Worm (Caenorhabditis elegans) whole organism, young adult: Measurements from ENCODE around the gene C50F4.9.

ENCODE experiments used
- B0035.1 ChIP-seq: sonication (generic microtip); optimal IDR thresholded peaks from 2 replicates; lab custom pipeline; 2016; ENCODE audit warnings: missing genetic modification characterization, mild to moderate bottlenecking, missing compliant biosample characterization, missing genotype, missing genetic modification reagents
- B0336.3 ChIP-seq: fragments of 200-800 bp; sonication (Bioruptor generic); IDR thresholded peaks from 2 replicates; pipeline ENCODE4 v1.3.6; 2022; ENCODE audit warnings: missing genetic modification characterization, missing compliant biosample characterization
- F23B12.7 ChIP-seq: sonication (generic microtip); optimal IDR thresholded peaks from 2 replicates; lab custom pipeline; 2017; ENCODE audit warnings: missing genetic modification characterization, mild to moderate bottlenecking, missing compliant biosample characterization, antibody characterized with exemption, moderate library complexity; ENCODE audit not compliant: insufficient read depth
- F37B4.10 ChIP-seq: fragments of 200-800 bp; sonication (Bioruptor generic); IDR thresholded peaks from 2 replicates; pipeline ENCODE4 v1.3.6; 2022; ENCODE audit warnings: missing genetic modification characterization, missing compliant biosample characterization
- F52B5.7 ChIP-seq: sonication (generic microtip); optimal IDR thresholded peaks from 2 replicates; lab custom pipeline; 2016; ENCODE audit warnings: mild to moderate bottlenecking, missing genetic modification characterization, missing compliant biosample characterization
- K12H6.12 ChIP-seq: fragments of 200-800 bp; sonication (Bioruptor generic); optimal IDR thresholded peaks from 2 replicates; lab custom pipeline; 2018; ENCODE audit warnings: mild to moderate bottlenecking, missing genetic modification characterization, missing compliant biosample characterization
- Y53G8AR.9 ChIP-seq: fragments of 200-800 bp; sonication (Bioruptor generic); conservative IDR thresholded peaks from 2 replicates; pipeline ENCODE4 v1.3.6; 2022; ENCODE audit warnings: missing genetic modification reagents, missing genetic modification characterization, missing compliant biosample characterization
- ZK185.1 ChIP-seq: sonication (generic microtip); optimal IDR thresholded peaks from 2 replicates; lab custom pipeline; 2016; ENCODE audit warnings: mild to moderate bottlenecking, missing genetic modification characterization, missing compliant biosample characterization; ENCODE audit not compliant: poor library complexity, severe bottlenecking
- akir-1 ChIP-seq: fragments of 200-800 bp; sonication (Bioruptor generic); optimal IDR thresholded peaks from 2 replicates; lab custom pipeline; 2018; ENCODE audit warnings: mild to moderate bottlenecking, missing genetic modification characterization, moderate library complexity, missing compliant biosample characterization
- atf-7 ChIP-seq: sonication (generic microtip); optimal IDR thresholded peaks from 2 replicates; lab custom pipeline; 2017; ENCODE audit warnings: mild to moderate bottlenecking, missing genetic modification characterization, missing compliant biosample characterization
- attf-5 ChIP-seq: fragments of 200-800 bp; sonication (Bioruptor generic); optimal IDR thresholded peaks from 2 replicates; lab custom pipeline; 2018; ENCODE audit warnings: mild to moderate bottlenecking, missing genetic modification characterization, missing compliant biosample characterization
- cebp-1 ChIP-seq, 2 experiments: fragments of 200-800 bp in 1 of 2; sonication (Bioruptor generic) in 1 of 2; sonication (generic microtip) in 1 of 2; IDR thresholded peaks in 1 of 2; optimal IDR thresholded peaks in 1 of 2; 2 replicates each; pipeline versions ENCODE4 v1.3.6 to Lab custom; 2017 to 2022; ENCODE audit warnings: missing compliant biosample characterization in 2 of 2, missing genetic modification characterization in 2 of 2, mild to moderate bottlenecking in 1 of 2, missing genetic modification reagents in 1 of 2, moderate library complexity in 1 of 2
- ceh-100 ChIP-seq: fragments of 200-800 bp; sonication (Bioruptor generic); IDR thresholded peaks from 2 replicates; pipeline ENCODE4 v1.3.6; 2022; ENCODE audit warnings: missing genetic modification reagents, missing genetic modification characterization, missing compliant biosample characterization
- ceh-27 ChIP-seq: fragments of 200-800 bp; sonication (Bioruptor generic); optimal IDR thresholded peaks from 2 replicates; lab custom pipeline; 2018; ENCODE audit warnings: mild to moderate bottlenecking, missing genetic modification characterization, moderate library complexity, missing compliant biosample characterization
- ceh-79 ChIP-seq: sonication (generic microtip); optimal IDR thresholded peaks from 2 replicates; lab custom pipeline; 2017; ENCODE audit warnings: mild to moderate bottlenecking, missing genetic modification characterization, missing compliant biosample characterization
- dox-1 ChIP-seq: fragments of 200-800 bp; sonication (Bioruptor generic); IDR thresholded peaks from 2 replicates; pipeline ENCODE4 v1.3.6; 2022; ENCODE audit warnings: missing genetic modification reagents, missing genetic modification characterization, missing compliant biosample characterization
- dpff-1 ChIP-seq: sonication (generic microtip); optimal IDR thresholded peaks from 2 replicates; lab custom pipeline; 2017; ENCODE audit warnings: mild to moderate bottlenecking, missing genetic modification characterization, missing compliant biosample characterization
- dpl-1 ChIP-seq: fragments of 150-350 bp; optimal IDR thresholded peaks from 2 replicates; lab custom pipeline; 2014; ENCODE audit warnings: missing biosample characterization, missing genetic modification reagents, missing genetic modification characterization
- ekl-4 ChIP-seq: fragments of 200-800 bp; sonication (Bioruptor generic); IDR thresholded peaks from 2 replicates; pipeline ENCODE4 v1.3.6; 2022; ENCODE audit warnings: missing genetic modification reagents, missing genetic modification characterization, missing compliant biosample characterization
- fkh-3 ChIP-seq: sonication (generic microtip); optimal IDR thresholded peaks from 2 replicates; lab custom pipeline; 2016; ENCODE audit warnings: mild to moderate bottlenecking, missing genetic modification characterization, missing compliant biosample characterization
- hmg-1.2 ChIP-seq: fragments of 200-800 bp; sonication (Bioruptor generic); IDR thresholded peaks from 2 replicates; pipeline ENCODE4 v1.3.6; 2022; ENCODE audit warnings: missing genetic modification reagents, missing genetic modification characterization, missing compliant biosample characterization
- hmg-20 ChIP-seq: fragments of 200-800 bp; sonication (Bioruptor generic); IDR thresholded peaks from 2 replicates; pipeline ENCODE4 v1.3.6; 2022; ENCODE audit warnings: missing genetic modification reagents, missing genetic modification characterization, missing compliant biosample characterization
- hrde-1 ChIP-seq: sonication (generic microtip); optimal IDR thresholded peaks from 2 replicates; lab custom pipeline; 2016; ENCODE audit warnings: missing genetic modification characterization, mild to moderate bottlenecking, missing compliant biosample characterization, moderate library complexity, missing genotype, missing genetic modification reagents, borderline replicate concordance
- lin-35 ChIP-seq, 3 experiments: fragments of 150-350 bp in 2 of 3; sonication (generic microtip) in 1 of 3; optimal IDR thresholded peaks; 2 replicates each; lab custom pipeline; 2014 to 2018; ENCODE audit warnings: missing biosample characterization in 3 of 3, missing genetic modification characterization in 3 of 3, missing genetic modification reagents in 3 of 3
- lin-40 ChIP-seq: sonication (generic microtip); optimal IDR thresholded peaks from 2 replicates; lab custom pipeline; 2016; ENCODE audit warnings: missing genetic modification characterization, mild to moderate bottlenecking, missing compliant biosample characterization, missing genotype, missing genetic modification reagents
- lin-54 ChIP-seq: fragments of 200-800 bp; sonication (Bioruptor generic); optimal IDR thresholded peaks from 2 replicates; lab custom pipeline; 2018; ENCODE audit warnings: mild to moderate bottlenecking, missing genetic modification characterization, missing compliant biosample characterization
- madf-3 ChIP-seq: fragments of 200-800 bp; sonication (Bioruptor generic); IDR thresholded peaks from 2 replicates; pipeline ENCODE4 v1.3.6; 2022; ENCODE audit warnings: missing genetic modification reagents, missing genetic modification characterization, missing compliant biosample characterization
- madf-6 ChIP-seq: fragments of 200-800 bp; sonication (Bioruptor generic); IDR thresholded peaks from 2 replicates; pipeline ENCODE4 v1.3.6; 2022; ENCODE audit warnings: missing genetic modification reagents, missing genetic modification characterization, missing compliant biosample characterization
- mcd-1 ChIP-seq: fragments of 200-800 bp; sonication (Bioruptor generic); IDR thresholded peaks from 2 replicates; pipeline ENCODE4 v1.3.6; 2022; ENCODE audit warnings: missing genetic modification reagents, missing genetic modification characterization, missing compliant biosample characterization
- nfya-1 ChIP-seq: sonication (generic microtip); optimal IDR thresholded peaks from 2 replicates; lab custom pipeline; 2017; ENCODE audit warnings: antibody characterized with exemption, missing compliant biosample characterization, missing genetic modification characterization, borderline replicate concordance; ENCODE audit not compliant: insufficient read depth
- nfya-2 ChIP-seq: fragments of 200-800 bp; sonication (Bioruptor generic); IDR thresholded peaks from 2 replicates; pipeline ENCODE4 v1.3.6; 2022; ENCODE audit warnings: missing genetic modification reagents, missing genetic modification characterization, missing compliant biosample characterization
- pha-4 ChIP-seq: fragments of 150-350 bp; sonication (generic microtip); optimal IDR thresholded peaks from 2 replicates; lab custom pipeline; 2014; ENCODE audit warnings: missing biosample characterization, missing genetic modification reagents, missing genetic modification characterization
- rcor-1 ChIP-seq: fragments of 200-800 bp; sonication (Bioruptor generic); IDR thresholded peaks from 2 replicates; pipeline ENCODE4 v1.3.6; 2022; ENCODE audit warnings: missing genetic modification reagents, missing genetic modification characterization, missing compliant biosample characterization
- sdz-38 ChIP-seq: sonication (generic microtip); optimal IDR thresholded peaks from 2 replicates; lab custom pipeline; 2016; ENCODE audit warnings: missing genotype, missing genetic modification characterization, missing compliant biosample characterization
- snpc-1.3 ChIP-seq: sonication (generic microtip); optimal IDR thresholded peaks from 2 replicates; lab custom pipeline; 2017; ENCODE audit warnings: missing genetic modification characterization, mild to moderate bottlenecking, missing compliant biosample characterization, antibody characterized with exemption, moderate library complexity, missing genotype, missing genetic modification reagents; ENCODE audit not compliant: insufficient read depth
- snpc-3.4 ChIP-seq: sonication (generic microtip); optimal IDR thresholded peaks from 2 replicates; lab custom pipeline; 2017; ENCODE audit warnings: missing genetic modification characterization, mild to moderate bottlenecking, missing compliant biosample characterization, antibody characterized with exemption, moderate library complexity, missing genotype, missing genetic modification reagents
- tbp1 ChIP-seq: fragments of 200-800 bp; sonication (Bioruptor generic); optimal IDR thresholded peaks from 2 replicates; lab custom pipeline; 2018; ENCODE audit warnings: mild to moderate bottlenecking, missing genetic modification characterization, missing compliant biosample characterization
- tlf-1 ChIP-seq: fragments of 200-800 bp; sonication (Bioruptor generic); optimal IDR thresholded peaks from 2 replicates; lab custom pipeline; 2018; ENCODE audit warnings: mild to moderate bottlenecking, missing genetic modification characterization, missing compliant biosample characterization
- unc-62 ChIP-seq: fragments of 150-350 bp; optimal IDR thresholded peaks from 2 replicates; lab custom pipeline; 2014; ENCODE audit warnings: missing biosample characterization, missing genetic modification reagents, missing genetic modification characterization
- zfh-2 ChIP-seq: fragments of 200-800 bp; sonication (Bioruptor generic); conservative IDR thresholded peaks from 2 replicates; pipeline ENCODE4 v1.3.6; 2022; ENCODE audit warnings: missing genetic modification reagents, missing genetic modification characterization, missing compliant biosample characterization
- zim-3 ChIP-seq: sonication (generic microtip); optimal IDR thresholded peaks from 2 replicates; lab custom pipeline; 2017; ENCODE audit warnings: mild to moderate bottlenecking, missing genetic modification characterization, moderate library complexity, missing compliant biosample characterization
- ztf-25 ChIP-seq: fragments of 200-800 bp; sonication (Bioruptor generic); IDR thresholded peaks from 2 replicates; pipeline ENCODE4 v1.3.6; 2022; ENCODE audit warnings: missing genetic modification reagents, missing genetic modification characterization, missing compliant biosample characterization
- ztf-26 ChIP-seq: sonication (generic microtip); optimal IDR thresholded peaks from 2 replicates; lab custom pipeline; 2017; ENCODE audit warnings: missing genetic modification characterization, missing compliant biosample characterization
- ztf-3 ChIP-seq: fragments of 200-800 bp; sonication (Bioruptor generic); optimal IDR thresholded peaks from 2 replicates; lab custom pipeline; 2018; ENCODE audit warnings: mild to moderate bottlenecking, missing genetic modification characterization, missing compliant biosample characterization
- ztf-6 ChIP-seq: fragments of 200-800 bp; sonication (Bioruptor generic); IDR thresholded peaks from 2 replicates; pipeline ENCODE4 v1.3.6; 2022; ENCODE audit warnings: missing genetic modification reagents, missing genetic modification characterization, missing compliant biosample characterization

Gene C50F4.9

ce11 chrV:9545238-9545709, 21.3 kb upstream of the C50F4.9 start, which contains the start of the genes his-35 and his-41 (continued):
- TF ChIP-seq F52B5.7 (tag; lab: Kevin White, UChicago) (peak; percentile 7), unc-62 (no peak), cebp-1 (GFP tag; IDR thresholded peaks at IDR 0.05; lab: Robert Waterston, UW) (no peak), cebp-1 (tag; optimal IDR thresholded peaks at IDR 0.05; lab: Kevin White, UChicago) (peak; percentile 54), B0035.1 (tag; lab: Kevin White, UChicago) (no peak), ztf-26 (tag; lab: Kevin White, UChicago) (peak; percentile 10), snpc-3.4 (tag; lab: Kevin White, UChicago) (no peak), ztf-25 (GFP tag; lab: Robert Waterston, UW) (no peak), hrde-1 (tag; lab: Kevin White, UChicago) (no peak), mcd-1 (peak; percentile 66), hmg-20 (GFP tag; lab: Robert Waterston, UW) (no peak), F37B4.10 (GFP tag; lab: Robert Waterston, UW) (no peak), attf-5 (GFP tag; lab: Kevin White, UChicago) (peak; percentile 50), dpff-1 (tag; lab: Kevin White, UChicago) (no peak), madf-3 (GFP tag; lab: Robert Waterston, UW) (no peak), fkh-3 (tag; lab: Kevin White, UChicago) (no peak), zfh-2 (GFP tag; lab: Robert Waterston, UW) (peak; percentile 75), akir-1 (GFP tag; lab: Kevin White, UChicago) (no peak), ekl-4 (GFP tag; lab: Robert Waterston, UW) (no peak), atf-7 (tag; lab: Kevin White, UChicago) (no peak), sdz-38 (tag; lab: Kevin White, UChicago) (no peak), tlf-1 (no peak), B0336.3 (GFP tag; lab: Robert Waterston, UW) (no peak), nfya-2 (GFP tag; lab: Robert Waterston, UW) (no peak), snpc-1.3 (tag; lab: Kevin White, UChicago) (no peak), ztf-3 (GFP tag; lab: Kevin White, UChicago) (no peak), ceh-79 (no peak)

- TF ChIP-seq F23B12.7 (tag; lab: Kevin White, UChicago) (peak; percentile 24), F52B5.7 (tag; lab: Kevin White, UChicago) (no peak), ztf-6 (no peak), ceh-27 (GFP tag; lab: Kevin White, UChicago) (peak; percentile 60), dox-1 (GFP tag; lab: Robert Waterston, UW) (peak; percentile 49; the same call in 1 of the 2 replicates), ZK185.1 (peak; percentile 58), lin-35 (GFP tag; optimal IDR thresholded peaks at IDR 0.05; lab: Kevin White, UChicago) (peak in 1 of 3 experiments; percentile 69), madf-6 (no peak), hrde-1 (tag; lab: Kevin White, UChicago) (peak; percentile 34), hmg-1.2 (GFP tag; lab: Robert Waterston, UW) (0 out of 2 replicates have a peak, but pooled peaks have one; percentile 12), rcor-1 (GFP tag; lab: Robert Waterston, UW) (0 out of 2 replicates have a peak, but pooled peaks have one; percentile 45), K12H6.12 (tag; lab: Kevin White, UChicago) (no peak), ceh-100 (GFP tag; lab: Robert Waterston, UW) (0 out of 2 replicates have a peak, but pooled peaks have one; percentile 17), nfya-1 (tag; lab: Kevin White, UChicago) (no peak), dpl-1 (peak; percentile 55), zim-3 (no peak), Y53G8AR.9 (GFP tag; lab: Robert Waterston, UW) (no peak), lin-54 (peak; percentile 74), madf-3 (GFP tag; lab: Robert Waterston, UW) (peak; percentile 69; the same call in 1 of the 2 replicates), pha-4 (tag; lab: Kevin White, UChicago) (no peak), tlf-1 (no peak), ceh-79 (no peak), cebp-1 (GFP tag; IDR thresholded peaks at IDR 0.05; lab: Robert Waterston, UW) (no peak), cebp-1 (tag; optimal IDR thresholded peaks at IDR 0.05; lab: Kevin White, UChicago) (peak; percentile 65), lin-40 (tag; lab: Kevin White, UChicago) (peak; percentile 23), tbp1 (GFP tag; lab: Kevin White, UChicago) (peak; percentile 53)
Observed at ce11 chrV:9544176-9544632, 20.2 kb upstream of the C50F4.9 start, which contains the start of gene mdf-1. TSS of gene mdf-1 (minus strand) at chrV:9544226.
